Fruit fly (Drosophila melanogaster) whole organism, wandering third instar larva: ENCODE results near the gene 7B2.

Source experiments
- Myc ChIP-seq: fragments of >200 bp; optimal IDR thresholded peaks from 2 replicates; lab custom pipeline; 2017
- brk ChIP-seq: fragments of 200-800 bp; sonication (Bioruptor generic); optimal IDR thresholded peaks from 2 replicates; lab custom pipeline; 2016; ENCODE audit warnings: missing biosample characterization, mild to moderate bottlenecking, missing genetic modification characterization
- dl ChIP-seq, 2 experiments: fragments of 175-275, 200-275 bp in 1 of 2; fragments of 200-275 bp in 1 of 2; sonication (Bioruptor generic); optimal IDR thresholded peaks; lab custom pipeline; 2018; ENCODE audit warnings: mild to moderate bottlenecking in 2 of 2, missing biosample characterization in 2 of 2, missing genetic modification characterization in 2 of 2, moderate library complexity in 2 of 2; ENCODE audit not compliant: partially characterized antibody in 2 of 2, insufficient read depth in 1 of 2
- ey ChIP-seq: fragments of 200-800 bp; sonication (Bioruptor generic); optimal IDR thresholded peaks from 2 replicates; lab custom pipeline; 2016; ENCODE audit warnings: missing biosample characterization, missing genetic modification characterization
- h ChIP-seq: fragments of 200-800 bp; sonication (Bioruptor generic); optimal IDR thresholded peaks from 3 replicates; lab custom pipeline; 2016; ENCODE audit warnings: missing biosample characterization, mild to moderate bottlenecking, missing genetic modification characterization
- sage ChIP-seq: fragments of 200-800 bp; sonication (Bioruptor generic); optimal IDR thresholded peaks from 2 replicates; lab custom pipeline; 2016; ENCODE audit warnings: missing biosample characterization, mild to moderate bottlenecking, missing genetic modification characterization
- woc ChIP-seq: sonication (Bioruptor generic); optimal IDR thresholded peaks from 2 replicates; lab custom pipeline; 2016; ENCODE audit warnings: missing biosample characterization, mild to moderate bottlenecking, missing genetic modification characterization

dm6 chr3R:5403963-5404362, 27.4 kb downstream of the 7B2 start, which contains the start of gene CG2663:
- TF ChIP-seq dl (GFP tag; optimal IDR thresholded peaks at IDR 0.05; lab: Kevin White, UChicago; ENCODE audit: insufficient read depth in 1 of 2, partially characterized antibody in 2 of 2) (no peak), brk (no peak), Myc (lab: Kevin White, UChicago) (no peak), sage (GFP tag; lab: Kevin White, UChicago) (no peak), ey (no peak), h (GFP tag; lab: Kevin White, UChicago) (no peak), woc (no peak)
